Worm (Caenorhabditis elegans) whole organism, L1 larva: ENCODE results near the gene gpa-6.

Source experiments
- aha-1 ChIP-seq: fragments of 150-350 bp; optimal IDR thresholded peaks from 2 replicates; lab custom pipeline; 2014; ENCODE audit warnings: missing biosample characterization, missing genetic modification characterization
- ceh-8 ChIP-seq: fragments of 200-800 bp; sonication (Bioruptor generic); optimal IDR thresholded peaks from 2 replicates; lab custom pipeline; 2018; ENCODE audit warnings: mild to moderate bottlenecking, missing genetic modification characterization, moderate library complexity, missing compliant biosample characterization
- ceh-82 ChIP-seq, 3 experiments: fragments of 150-350 bp in 1 of 3; sonication (generic microtip) in 2 of 3; optimal IDR thresholded peaks; 2 replicates each; lab custom pipeline; 2014 to 2017; ENCODE audit warnings: missing biosample characterization in 3 of 3, missing genetic modification characterization in 3 of 3
- dsc-1 ChIP-seq: sonication (generic microtip); optimal IDR thresholded peaks from 2 replicates; lab custom pipeline; 2016; ENCODE audit warnings: mild to moderate bottlenecking, missing genetic modification characterization, missing compliant biosample characterization
- efl-1 ChIP-seq, 4 experiments: fragments of 150-350 bp; optimal IDR thresholded peaks in 3 of 4; peaks in 1 of 4; 1 replicate in 1 of 4; 2 replicates in 3 of 4; lab custom pipeline; 2014; ENCODE audit warnings: missing biosample characterization in 2 of 4, missing genetic modification characterization in 2 of 4, missing genetic modification reagents in 2 of 4
- ets-5 ChIP-seq: fragments of 200-800 bp; sonication (Bioruptor generic); IDR thresholded peaks from 2 replicates; pipeline ENCODE4 v1.3.6; 2022; ENCODE audit warnings: missing genetic modification characterization, missing compliant biosample characterization
- fkh-10 ChIP-seq: sonication (generic microtip); optimal IDR thresholded peaks from 2 replicates; lab custom pipeline; 2017; ENCODE audit warnings: missing biosample characterization, missing genetic modification reagents, missing genetic modification characterization
- fkh-8 ChIP-seq: sonication (generic microtip); optimal IDR thresholded peaks from 2 replicates; lab custom pipeline; 2016; ENCODE audit warnings: mild to moderate bottlenecking, missing genetic modification characterization, missing compliant biosample characterization
- hlh-17 ChIP-seq: fragments of 200-800 bp; sonication (Bioruptor generic); optimal IDR thresholded peaks from 2 replicates; lab custom pipeline; 2018; ENCODE audit warnings: missing genetic modification characterization, mild to moderate bottlenecking, missing compliant biosample characterization, moderate library complexity, borderline replicate concordance
- jun-1 ChIP-seq: fragments of 150-350 bp; optimal IDR thresholded peaks from 2 replicates; lab custom pipeline; 2014; ENCODE audit warnings: missing biosample characterization, missing genetic modification reagents, missing genetic modification characterization
- lin-13 ChIP-seq: fragments of 150-350 bp; optimal IDR thresholded peaks from 2 replicates; lab custom pipeline; 2014; ENCODE audit warnings: missing biosample characterization, missing genetic modification reagents, missing genetic modification characterization
- lin-14 ChIP-seq: fragments of 200-800 bp; sonication (Bioruptor generic); optimal IDR thresholded peaks from 2 replicates; lab custom pipeline; 2018; ENCODE audit warnings: mild to moderate bottlenecking, missing genetic modification characterization, moderate library complexity, missing compliant biosample characterization
- lin-35 ChIP-seq, 2 experiments: fragments of 150-350 bp; optimal IDR thresholded peaks; 2 replicates each; lab custom pipeline; 2014; ENCODE audit warnings: missing biosample characterization in 2 of 2, missing genetic modification characterization in 2 of 2, missing genetic modification reagents in 2 of 2
- lin-39 ChIP-seq: fragments of 150-350 bp; optimal IDR thresholded peaks from 2 replicates; lab custom pipeline; 2014; ENCODE audit warnings: missing biosample characterization, missing genetic modification reagents, missing genetic modification characterization
- mab-9 ChIP-seq: fragments of 200-800 bp; sonication (Bioruptor generic); IDR thresholded peaks from 2 replicates; pipeline ENCODE4 v1.3.6; 2022; ENCODE audit warnings: missing genetic modification reagents, missing genetic modification characterization, missing compliant biosample characterization
- mdl-1 ChIP-seq, 2 experiments: fragments of 150-350 bp; optimal IDR thresholded peaks; 2 replicates each; lab custom pipeline; 2014 to 2017; ENCODE audit warnings: missing biosample characterization in 2 of 2, missing genetic modification characterization in 2 of 2, inconsistent platforms in 1 of 2
- mep-1 ChIP-seq: fragments of 150-350 bp; optimal IDR thresholded peaks from 2 replicates; lab custom pipeline; 2014; ENCODE audit warnings: missing biosample characterization, missing genetic modification characterization
- nhr-28 ChIP-seq: fragments of 150-350 bp; optimal IDR thresholded peaks from 2 replicates; lab custom pipeline; 2014; ENCODE audit warnings: missing biosample characterization, missing genetic modification characterization
- nhr-47 ChIP-seq: sonication (generic microtip); optimal IDR thresholded peaks from 2 replicates; lab custom pipeline; 2016; ENCODE audit warnings: mild to moderate bottlenecking, missing genetic modification characterization, moderate library complexity, missing compliant biosample characterization
- nhr-71 ChIP-seq: sonication (generic microtip); optimal IDR thresholded peaks from 2 replicates; lab custom pipeline; 2016; ENCODE audit warnings: mild to moderate bottlenecking, missing genetic modification characterization, moderate library complexity, missing compliant biosample characterization
- nhr-77 ChIP-seq: fragments of 150-350 bp; optimal IDR thresholded peaks from 2 replicates; lab custom pipeline; 2014; ENCODE audit warnings: missing biosample characterization, missing genetic modification characterization
- nhr-84 ChIP-seq: sonication (generic microtip); optimal IDR thresholded peaks from 2 replicates; lab custom pipeline; 2017; ENCODE audit warnings: missing biosample characterization, missing genetic modification characterization
- nhr-90 ChIP-seq: sonication (generic microtip); optimal IDR thresholded peaks from 2 replicates; lab custom pipeline; 2016; ENCODE audit warnings: mild to moderate bottlenecking, missing genetic modification characterization, missing compliant biosample characterization; ENCODE audit not compliant: poor library complexity
- rnt-1 ChIP-seq: sonication (generic microtip); optimal IDR thresholded peaks from 2 replicates; lab custom pipeline; 2016; ENCODE audit warnings: mild to moderate bottlenecking, missing genetic modification characterization, moderate library complexity, missing compliant biosample characterization
- snpc-4 ChIP-seq: fragments of 150-350 bp; optimal IDR thresholded peaks from 2 replicates; lab custom pipeline; 2014; ENCODE audit warnings: missing biosample characterization, missing genetic modification characterization
- sox-4 ChIP-seq: sonication (generic microtip); optimal IDR thresholded peaks from 2 replicates; lab custom pipeline; 2016; ENCODE audit warnings: missing genetic modification characterization, missing compliant biosample characterization
- unc-86 ChIP-seq: sonication (generic microtip); optimal IDR thresholded peaks from 2 replicates; lab custom pipeline; 2016; ENCODE audit warnings: missing genetic modification characterization, missing compliant biosample characterization
- vab-15 ChIP-seq: sonication (generic microtip); optimal IDR thresholded peaks from 2 replicates; lab custom pipeline; 2017; ENCODE audit warnings: missing genotype, mild to moderate bottlenecking, missing genetic modification characterization, missing compliant biosample characterization
- zip-4 ChIP-seq: fragments of 200-800 bp; sonication (Bioruptor generic); optimal IDR thresholded peaks from 2 replicates; lab custom pipeline; 2018; ENCODE audit warnings: mild to moderate bottlenecking, missing genetic modification characterization, moderate library complexity, missing compliant biosample characterization
- ztf-11 ChIP-seq, 2 experiments: sonication (generic microtip); optimal IDR thresholded peaks; 2 replicates each; lab custom pipeline; 2016 to 2017; ENCODE audit warnings: missing genetic modification characterization in 2 of 2, missing biosample characterization in 1 of 2, missing compliant biosample characterization in 1 of 2
- ztf-4 ChIP-seq: fragments of 150-350 bp; optimal IDR thresholded peaks from 2 replicates; lab custom pipeline; 2014; ENCODE audit warnings: missing biosample characterization, missing genetic modification characterization

Gene gpa-6

DNA sequence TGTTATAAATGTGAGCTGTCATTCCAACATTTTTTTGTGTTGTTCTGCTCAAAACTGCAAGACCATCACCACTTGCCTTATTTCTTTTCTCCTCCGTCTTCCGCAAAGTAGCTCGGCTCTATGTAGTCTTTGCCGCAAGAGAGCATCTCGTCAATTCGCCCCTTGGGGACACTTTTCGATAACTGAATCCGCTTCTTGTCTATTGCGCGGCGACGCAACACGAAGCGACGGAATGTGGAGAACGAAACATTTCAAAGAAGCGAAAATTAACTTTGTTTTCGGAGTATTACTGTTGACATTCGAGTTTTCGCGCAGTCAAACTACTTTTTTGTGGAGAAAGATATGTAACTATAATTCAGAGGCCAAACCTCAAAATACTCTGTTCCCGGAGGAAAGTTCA, 7.1 kb downstream of the gpa-6 start:
- no peak for TF ChIP-seq ceh-82 (tag; optimal IDR thresholded peaks at IDR 0.05; lab: Kevin White, UChicago)
- peak; percentile 59 for TF ChIP-seq lin-14 (GFP tag; lab: Kevin White, UChicago)
- no peak for TF ChIP-seq lin-35 (GFP tag; optimal IDR thresholded peaks at IDR 0.05; lab: Kevin White, UChicago)
- no peak for TF ChIP-seq ztf-4 (tag; lab: Kevin White, UChicago)
- no peak for TF ChIP-seq efl-1 (optimal IDR thresholded peaks at IDR 0.05; lab: Kevin White, UChicago)
- peak in 1 of 2 experiments; percentile 85 for TF ChIP-seq efl-1 (GFP tag; optimal IDR thresholded peaks at IDR 0.05 in 1 of 2; lab: Kevin White, UChicago)

DNA sequence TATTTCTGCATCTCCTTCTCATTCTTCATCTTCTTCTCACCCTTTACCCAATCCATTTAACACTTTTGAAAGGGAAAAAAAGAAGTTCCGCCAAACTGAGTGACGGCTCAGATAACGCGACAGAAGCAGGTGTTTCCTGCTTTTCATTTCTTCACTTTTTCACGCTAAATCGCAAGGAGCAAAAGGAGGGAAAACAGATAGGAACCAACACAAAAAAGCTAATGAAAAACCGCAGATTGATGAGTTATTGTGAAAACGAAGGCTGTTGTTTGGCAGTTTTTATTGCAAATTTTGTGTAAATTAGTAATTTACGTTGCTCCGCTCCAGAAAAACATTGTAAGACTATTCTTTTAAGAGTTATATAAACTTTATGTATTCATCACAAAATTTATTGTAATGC, 9.3 kb downstream of the gpa-6 start:
- TF ChIP-seq ets-5 (no peak), lin-39 (tag; lab: Kevin White, UChicago) (no peak), rnt-1 (tag; lab: Kevin White, UChicago) (peak; percentile 52), efl-1 (optimal IDR thresholded peaks at IDR 0.05; lab: Kevin White, UChicago) (no peak), efl-1 (GFP tag; optimal IDR thresholded peaks at IDR 0.05 in 1 of 2; lab: Kevin White, UChicago) (no peak), ztf-4 (tag; lab: Kevin White, UChicago) (no peak), mdl-1 (tag; optimal IDR thresholded peaks at IDR 0.05; lab: Kevin White, UChicago) (no peak), lin-14 (GFP tag; lab: Kevin White, UChicago) (peak; percentile 1), sox-4 (tag; lab: Kevin White, UChicago) (no peak), ceh-82 (tag; optimal IDR thresholded peaks at IDR 0.05; lab: Kevin White, UChicago) (no peak), vab-15 (tag; lab: Kevin White, UChicago) (no peak), jun-1 (tag; lab: Kevin White, UChicago) (no peak), snpc-4 (tag; lab: Kevin White, UChicago) (no peak), nhr-90 (tag; lab: Kevin White, UChicago) (no peak), nhr-28 (no peak), mep-1 (tag; lab: Kevin White, UChicago) (no peak), nhr-47 (tag; lab: Kevin White, UChicago) (no peak), ceh-8 (GFP tag; lab: Kevin White, UChicago) (no peak)

DNA sequence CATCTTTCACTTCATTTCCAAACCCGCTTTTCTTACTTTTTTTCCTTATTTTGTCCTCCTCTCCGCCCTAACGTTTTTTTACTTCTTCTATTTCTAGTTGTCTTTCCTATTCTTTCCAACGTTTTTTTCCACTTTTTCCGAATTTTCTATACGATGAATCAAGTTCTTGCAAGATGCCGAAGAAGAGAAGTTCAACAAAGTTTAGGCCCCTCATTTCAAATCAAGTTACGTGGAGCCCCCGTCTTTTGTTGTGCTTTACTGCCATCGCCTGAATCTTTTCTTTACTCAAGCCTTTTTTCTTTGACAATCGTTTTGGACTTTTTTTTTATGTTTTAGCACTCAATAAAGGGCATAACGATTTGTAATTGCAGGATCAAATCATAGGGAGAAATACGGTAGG, 10.4 kb downstream of the gpa-6 start, which contains the start of gene unc-9:
unc-9 (plus strand) TSS at position 370 of the 400 bp plus-strand sequence.
- TF ChIP-seq nhr-71 (tag; lab: Kevin White, UChicago): no peak
- no peak for TF ChIP-seq hlh-17
- TF ChIP-seq aha-1 (tag; lab: Kevin White, UChicago): no peak
- TF ChIP-seq nhr-84: no peak
- no peak for TF ChIP-seq nhr-47 (tag; lab: Kevin White, UChicago)
- TF ChIP-seq lin-14 (GFP tag; lab: Kevin White, UChicago): peak; percentile 54
- TF ChIP-seq fkh-10: peak; percentile 70

DNA sequence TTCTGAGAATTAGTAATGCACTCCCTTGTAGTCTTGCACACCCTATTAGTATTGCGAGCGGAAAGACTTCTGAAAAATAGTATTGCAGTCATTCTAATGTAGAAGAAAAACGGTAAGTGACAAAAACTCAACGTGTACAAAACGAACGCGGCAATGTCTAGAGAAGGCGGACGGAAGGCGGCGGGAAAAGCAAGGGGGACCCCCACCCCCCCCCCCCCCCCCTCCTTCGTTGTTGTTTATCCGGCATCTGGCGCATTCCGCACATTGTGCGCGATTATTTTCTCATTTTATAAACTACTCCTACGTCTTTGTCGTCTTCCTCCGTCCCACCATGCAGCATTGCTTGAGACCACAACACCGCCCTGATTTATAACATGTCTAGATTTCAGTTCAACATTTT, 11.3 kb downstream of the gpa-6 start:
- TF ChIP-seq unc-86 (tag; lab: Kevin White, UChicago): no peak
- TF ChIP-seq lin-13: no peak
- no peak for TF ChIP-seq nhr-90 (tag; lab: Kevin White, UChicago)
- no peak for TF ChIP-seq lin-39 (tag; lab: Kevin White, UChicago)
- no peak for TF ChIP-seq fkh-8 (tag; lab: Kevin White, UChicago)
- TF ChIP-seq dsc-1 (tag; lab: Kevin White, UChicago): no peak
- no peak for TF ChIP-seq mab-9 (GFP tag; lab: Robert Waterston, UW)
- TF ChIP-seq ztf-11 (tag; optimal IDR thresholded peaks at IDR 0.05; lab: Kevin White, UChicago): no peak
- no peak for TF ChIP-seq zip-4 (GFP tag; lab: Kevin White, UChicago)
- no peak for TF ChIP-seq nhr-77 (tag; lab: Kevin White, UChicago)
- TF ChIP-seq, all 84 proteins: peak for 0

DNA sequence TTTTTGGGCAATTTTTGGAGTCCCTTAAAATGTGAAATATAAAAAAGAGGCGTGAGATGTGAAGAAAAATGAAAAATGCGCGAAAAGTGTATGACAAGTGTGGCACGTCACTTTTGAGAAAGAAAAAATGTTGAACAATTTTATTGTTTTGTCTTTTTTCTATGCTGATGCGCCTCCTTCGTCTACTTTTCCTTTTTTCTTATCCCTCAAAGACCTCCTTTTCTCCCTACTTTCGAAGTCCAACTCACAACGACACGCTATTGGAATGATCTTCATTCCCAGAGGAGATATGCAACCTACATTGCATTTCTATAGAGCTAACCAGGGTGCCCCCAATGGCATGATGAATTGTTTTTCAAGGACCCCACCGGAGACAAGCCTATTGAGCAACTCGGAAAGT, 15.0 kb downstream of the gpa-6 start:
- TF ChIP-seq fkh-10: peak; percentile 72
- TF ChIP-seq lin-14 (GFP tag; lab: Kevin White, UChicago): peak; percentile 58
- TF ChIP-seq ztf-11 (tag; optimal IDR thresholded peaks at IDR 0.05; lab: Kevin White, UChicago): no peak
- no peak for TF ChIP-seq sox-4 (tag; lab: Kevin White, UChicago)
